Fruit fly (Drosophila melanogaster) whole organism, embryonic: ENCODE measurements around the gene Spn88Ea.
A peak's percentile ranks its signal among the peaks of the same experiment; 100 is the strongest.

Experiments used
- Abd-B ChIP-seq: fragments of 200-800 bp; sonication (Bioruptor generic); optimal IDR thresholded peaks from 2 replicates; lab custom pipeline; 2018; ENCODE audit warnings: missing biosample characterization, mild to moderate bottlenecking, missing genetic modification characterization, moderate library complexity
- Bdp1 ChIP-seq: fragments of 200-800 bp; sonication (Bioruptor generic); optimal IDR thresholded peaks from 3 replicates; lab custom pipeline; 2016; ENCODE audit warnings: missing biosample characterization, missing genetic modification characterization
- C15 ChIP-seq: fragments of 200-800 bp; sonication (Bioruptor generic); IDR thresholded peaks from 3 replicates; pipeline ENCODE4 v1.3.6; 2022; ENCODE audit warnings: missing biosample characterization, missing genetic modification characterization
- CG10543 ChIP-seq: fragments of 200-800 bp; sonication (Bioruptor generic); optimal IDR thresholded peaks from 3 replicates; lab custom pipeline; 2017; ENCODE audit warnings: missing biosample characterization, mild to moderate bottlenecking, missing genetic modification characterization, moderate library complexity
- CG12391 ChIP-seq: fragments of 200-800 bp; sonication (Bioruptor generic); optimal IDR thresholded peaks from 3 replicates; lab custom pipeline; 2018; ENCODE audit warnings: missing biosample characterization, mild to moderate bottlenecking, missing genetic modification characterization, moderate library complexity
- CG12769 ChIP-seq: fragments of 200-800 bp; sonication (Bioruptor generic); optimal IDR thresholded peaks from 2 replicates; lab custom pipeline; 2019; ENCODE audit warnings: missing biosample characterization, mild to moderate bottlenecking, missing genetic modification characterization, moderate library complexity
- CG13894 ChIP-seq: fragments of 200-800 bp; sonication (Bioruptor generic); optimal IDR thresholded peaks from 3 replicates; lab custom pipeline; 2018; ENCODE audit warnings: missing biosample characterization, mild to moderate bottlenecking, missing genetic modification characterization, moderate library complexity
- CG18764 ChIP-seq: fragments of 200-800 bp; sonication (Bioruptor generic); optimal IDR thresholded peaks from 3 replicates; lab custom pipeline; 2016; ENCODE audit warnings: missing biosample characterization, missing genetic modification characterization
- CG2199 ChIP-seq: fragments of 200-800 bp; sonication (Bioruptor generic); IDR thresholded peaks from 3 replicates; pipeline ENCODE4 v1.3.6; 2022; ENCODE audit warnings: missing biosample characterization, missing genetic modification characterization
- CG31224 ChIP-seq: fragments of 200-800 bp; sonication (Bioruptor generic); IDR thresholded peaks from 2 replicates; pipeline ENCODE4 v1.3.6; 2022; ENCODE audit warnings: missing biosample characterization, missing genetic modification characterization
- CG4617 ChIP-seq: fragments of 200-800 bp; sonication (Bioruptor generic); optimal IDR thresholded peaks from 3 replicates; lab custom pipeline; 2016; ENCODE audit warnings: missing biosample characterization, missing genetic modification characterization, borderline replicate concordance
- CG6175 ChIP-seq: fragments of 200-800 bp; sonication (Bioruptor generic); IDR thresholded peaks from 3 replicates; pipeline ENCODE4 v1.3.6; 2022; ENCODE audit warnings: missing biosample characterization, missing genetic modification characterization
- CG7271 ChIP-seq: fragments of 200-800 bp; sonication (Bioruptor generic); optimal IDR thresholded peaks from 2 replicates; lab custom pipeline; 2018; ENCODE audit warnings: missing biosample characterization, mild to moderate bottlenecking, missing genetic modification characterization, moderate library complexity
- CG7928 ChIP-seq: fragments of 200-800 bp; sonication (Bioruptor generic); optimal IDR thresholded peaks from 2 replicates; lab custom pipeline; 2017; ENCODE audit warnings: missing biosample characterization, mild to moderate bottlenecking, missing genetic modification characterization
- CG7963 ChIP-seq: fragments of 200-800 bp; sonication (Bioruptor generic); IDR thresholded peaks from 3 replicates; pipeline ENCODE4 v1.3.6; 2022; ENCODE audit warnings: missing biosample characterization, missing genetic modification characterization; ENCODE audit not compliant: partially characterized antibody
- CG9876 ChIP-seq: fragments of 200-800 bp; sonication (Bioruptor generic); optimal IDR thresholded peaks from 2 replicates; lab custom pipeline; 2016; ENCODE audit warnings: missing biosample characterization, missing genetic modification characterization
- CTCF ChIP-seq: fragments of 200-800 bp; sonication (Bioruptor generic); optimal IDR thresholded peaks from 2 replicates; lab custom pipeline; 2017; ENCODE audit warnings: missing biosample characterization, mild to moderate bottlenecking, missing genetic modification characterization, moderate library complexity
- CoRest ChIP-seq: fragments of 200-800 bp; sonication (Bioruptor generic); optimal IDR thresholded peaks from 3 replicates; lab custom pipeline; 2018; ENCODE audit warnings: missing biosample characterization, mild to moderate bottlenecking, missing genetic modification characterization, moderate library complexity
- Deaf1 ChIP-seq: fragments of 200-800 bp; optimal IDR thresholded peaks from 3 replicates; lab custom pipeline; 2019; ENCODE audit warnings: missing biosample characterization, mild to moderate bottlenecking, missing genetic modification characterization, moderate library complexity
- H2.0 ChIP-seq: fragments of 200-800 bp; sonication (Bioruptor generic); IDR thresholded peaks from 2 replicates; pipeline ENCODE4 v1.3.6; 2022; ENCODE audit warnings: missing biosample characterization, missing genetic modification characterization
- Hey ChIP-seq: fragments of 200-800 bp; sonication (Bioruptor generic); optimal IDR thresholded peaks from 3 replicates; lab custom pipeline; 2018; ENCODE audit warnings: missing biosample characterization, mild to moderate bottlenecking, missing genetic modification characterization
- Hr51 ChIP-seq, 2 experiments: fragments of 200-800 bp; sonication (Bioruptor generic); optimal IDR thresholded peaks; 2 replicates in 1 of 2; 3 replicates in 1 of 2; lab custom pipeline; 2016 to 2018; ENCODE audit warnings: missing biosample characterization in 2 of 2, missing genetic modification characterization in 2 of 2, mild to moderate bottlenecking in 1 of 2, moderate library complexity in 1 of 2
- Hr78 ChIP-seq, 2 experiments: fragments of 200-800 bp in 1 of 2; fragments of >200 bp in 1 of 2; sonication (Bioruptor generic) in 1 of 2; optimal IDR thresholded peaks; 2 replicates each; lab custom pipeline; 2017 to 2019; ENCODE audit warnings: missing biosample characterization in 2 of 2, missing genetic modification characterization in 2 of 2, mild to moderate bottlenecking in 1 of 2, moderate library complexity in 1 of 2
- MBD-R2 ChIP-seq: fragments of 200-800 bp; sonication (Bioruptor generic); IDR thresholded peaks from 2 replicates; pipeline ENCODE4 v1.3.6; 2022; ENCODE audit warnings: missing biosample characterization, missing genetic modification characterization
- Pdp1 ChIP-seq, 2 experiments: fragments of 200-800 bp; sonication (Bioruptor generic); optimal IDR thresholded peaks; 3 replicates each; lab custom pipeline; 2016; ENCODE audit warnings: missing biosample characterization in 2 of 2, missing genetic modification characterization in 2 of 2, mild to moderate bottlenecking in 1 of 2, moderate library complexity in 1 of 2
- Vsx1 ChIP-seq: fragments of 200-800 bp; sonication (Bioruptor generic); optimal IDR thresholded peaks from 2 replicates; lab custom pipeline; 2017; ENCODE audit warnings: missing biosample characterization, mild to moderate bottlenecking, missing genetic modification characterization, missing genetic modification reagents
- chinmo ChIP-seq: fragments of 200-800 bp; sonication (Bioruptor generic); IDR thresholded peaks from 4 replicates; pipeline ENCODE4 v1.3.6; 2022; ENCODE audit warnings: missing biosample characterization, missing genetic modification characterization; ENCODE audit not compliant: partially characterized antibody
- croc ChIP-seq: fragments of 200-800 bp; sonication (Bioruptor generic); conservative IDR thresholded peaks from 3 replicates; pipeline ENCODE4 v1.3.6; 2022; ENCODE audit warnings: missing biosample characterization, missing genetic modification characterization
- crol ChIP-seq: fragments of 200-800 bp; sonication (Bioruptor generic); IDR thresholded peaks from 2 replicates; pipeline ENCODE4 v1.3.6; 2022; ENCODE audit warnings: missing biosample characterization, missing genetic modification characterization
- cwo ChIP-seq: fragments of 200-800 bp; sonication (Bioruptor generic); optimal IDR thresholded peaks from 3 replicates; lab custom pipeline; 2017; ENCODE audit warnings: missing biosample characterization, missing genetic modification characterization, mild to moderate bottlenecking, moderate library complexity, missing genetic modification reagents
- dimm ChIP-seq: fragments of 200-800 bp; sonication (Bioruptor generic); IDR thresholded peaks from 2 replicates; pipeline ENCODE4 v1.3.6; 2022; ENCODE audit warnings: missing biosample characterization, missing genetic modification characterization
- exex ChIP-seq: fragments of 200-800 bp; sonication (Bioruptor generic); optimal IDR thresholded peaks from 4 replicates; lab custom pipeline; 2018; ENCODE audit warnings: missing biosample characterization, mild to moderate bottlenecking, missing genetic modification characterization, moderate library complexity
- ftz-f1 ChIP-seq: fragments of 200-800 bp; sonication (Bioruptor generic); optimal IDR thresholded peaks from 2 replicates; lab custom pipeline; 2016; ENCODE audit warnings: missing biosample characterization, missing genetic modification characterization
- gro ChIP-seq: fragments of 200-800 bp; sonication (Bioruptor generic); optimal IDR thresholded peaks from 2 replicates; lab custom pipeline; 2016; ENCODE audit warnings: missing biosample characterization, missing genetic modification characterization
- klu ChIP-seq: fragments of 200-800 bp; sonication (Bioruptor generic); IDR thresholded peaks from 2 replicates; pipeline ENCODE4 v1.3.6; 2022; ENCODE audit warnings: missing biosample characterization, missing genetic modification characterization
- pros ChIP-seq: fragments of 200-800 bp; sonication (Bioruptor generic); optimal IDR thresholded peaks from 3 replicates; lab custom pipeline; 2019; ENCODE audit warnings: missing biosample characterization, mild to moderate bottlenecking, missing genetic modification characterization, moderate library complexity
- rib ChIP-seq: fragments of 200-800 bp; sonication (Bioruptor generic); IDR thresholded peaks from 2 replicates; pipeline ENCODE4 v1.3.6; 2022; ENCODE audit warnings: missing biosample characterization, missing genetic modification characterization
- row ChIP-seq: fragments of 200-800 bp; sonication (Bioruptor generic); IDR thresholded peaks from 3 replicates; pipeline ENCODE4 v1.3.6; 2022; ENCODE audit warnings: missing biosample characterization, missing genetic modification characterization
- sd ChIP-seq: fragments of 200-800 bp; sonication (Bioruptor generic); optimal IDR thresholded peaks from 3 replicates; lab custom pipeline; 2018; ENCODE audit warnings: missing biosample characterization, mild to moderate bottlenecking, missing genetic modification characterization, moderate library complexity
- sens ChIP-seq: fragments of 200-800 bp; sonication (Bioruptor generic); peaks from one replicate; lab custom pipeline; 2016; ENCODE audit warnings: missing biosample characterization, missing genetic modification characterization
- sqz ChIP-seq: fragments of 200-800 bp; sonication (Bioruptor generic); optimal IDR thresholded peaks from 3 replicates; lab custom pipeline; 2018; ENCODE audit warnings: missing biosample characterization, mild to moderate bottlenecking, missing genetic modification characterization
- sug ChIP-seq: fragments of 200-800 bp; optimal IDR thresholded peaks from 2 replicates; lab custom pipeline; 2019; ENCODE audit warnings: missing biosample characterization, mild to moderate bottlenecking, missing genetic modification characterization, moderate library complexity
- tin ChIP-seq: fragments of 200-800 bp; sonication (Bioruptor generic); optimal IDR thresholded peaks from 3 replicates; lab custom pipeline; 2016; ENCODE audit warnings: missing biosample characterization, missing genetic modification characterization
- trh ChIP-seq: fragments of 200-800 bp; sonication (Bioruptor generic); optimal IDR thresholded peaks from 2 replicates; lab custom pipeline; 2016; ENCODE audit warnings: missing biosample characterization, missing genetic modification characterization
- vvl ChIP-seq: fragments of 200-800 bp; sonication (Bioruptor generic); IDR thresholded peaks from 2 replicates; pipeline ENCODE4 v1.3.6; 2022; ENCODE audit warnings: missing biosample characterization, missing genetic modification characterization
- yki ChIP-seq: fragments of >200 bp; optimal IDR thresholded peaks from 3 replicates; lab custom pipeline; 2018
- z ChIP-seq: fragments of 200-800 bp; sonication (Bioruptor generic); IDR thresholded peaks from 3 replicates; pipeline ENCODE4 v1.3.6; 2022; ENCODE audit warnings: missing biosample characterization, missing genetic modification characterization

Spn88Ea gene

dm6 chr3R:15205223-15205622, 1.0 kb downstream of the Spn88Ea start:
- peak; percentile 40 for TF ChIP-seq sens (GFP tag; lab: Kevin White, UChicago)
- TF ChIP-seq yki (lab: Kevin White, UChicago): no peak
- no peak for TF ChIP-seq klu (GFP tag; lab: Robert Waterston, UW)
- TF ChIP-seq CG2199 (GFP tag; lab: Robert Waterston, UW): 0 out of 3 replicates have a peak, but pooled peaks have one; percentile 35
- TF ChIP-seq sqz (GFP tag; lab: Kevin White, UChicago): peak; percentile 61
- 0 out of 4 replicates have a peak, but pooled peaks have one; percentile 35 for TF ChIP-seq chinmo (GFP tag; lab: Robert Waterston, UW)
- TF ChIP-seq dimm (GFP tag; lab: Robert Waterston, UW): no peak
- TF ChIP-seq H2.0 (GFP tag; lab: Robert Waterston, UW): no peak
- peak; percentile 61; the same call in 1 of the 2 replicates for TF ChIP-seq vvl
- TF ChIP-seq CG13894: peak; percentile 20
- TF ChIP-seq Pdp1 (GFP tag; optimal IDR thresholded peaks at IDR 0.05; lab: Kevin White, UChicago): peak in 1 of 2 experiments; percentile 48
- TF ChIP-seq CG7963 (GFP tag; lab: Robert Waterston, UW): 0 out of 3 replicates have a peak, but pooled peaks have one; percentile 19

- TF ChIP-seq MBD-R2 (GFP tag; lab: Robert Waterston, UW): 0 out of 2 replicates have a peak, but pooled peaks have one; percentile 8
- no peak for TF ChIP-seq CG12391
- no peak for TF ChIP-seq CG7271 (tag; lab: Kevin White, UChicago)
- peak; percentile 64; the same call in 1 of the 2 replicates for TF ChIP-seq crol (GFP tag; lab: Robert Waterston, UW)
- no peak for TF ChIP-seq tin (GFP tag; lab: Kevin White, UChicago)
- TF ChIP-seq exex (tag; lab: Kevin White, UChicago): peak; percentile 72
- peak; percentile 36 for TF ChIP-seq sd (tag; lab: Kevin White, UChicago)
- TF ChIP-seq rib: peak; percentile 47; the same call in 1 of the 2 replicates
- TF ChIP-seq row (GFP tag; lab: Robert Waterston, UW): peak; percentile 44; the same call in 2 of the 3 replicates
- peak in 1 of 2 experiments; percentile 17 for TF ChIP-seq Hr78 (GFP tag; optimal IDR thresholded peaks at IDR 0.05; lab: Kevin White, UChicago)
- 0 out of 3 replicates have a peak, but pooled peaks have one; percentile 27 for TF ChIP-seq CG6175 (GFP tag; lab: Robert Waterston, UW)
- no peak for TF ChIP-seq C15 (GFP tag; lab: Robert Waterston, UW)
- TF ChIP-seq trh (GFP tag; lab: Kevin White, UChicago): no peak
- no peak for TF ChIP-seq pros (GFP tag; lab: Kevin White, UChicago)
- peak; percentile 18; the same call in 1 of the 2 replicates for TF ChIP-seq CG31224 (GFP tag; lab: Robert Waterston, UW)
- no peak for TF ChIP-seq CG7928 (GFP tag; lab: Kevin White, UChicago)
- peak; percentile 37 for TF ChIP-seq CG10543
- TF ChIP-seq Pdp1 (GFP tag; optimal IDR thresholded peaks at IDR 0.05; lab: Kevin White, UChicago): peak in 1 of 2 experiments; percentile 42
- TF ChIP-seq cwo: peak; percentile 79
- TF ChIP-seq gro (GFP tag; lab: Kevin White, UChicago): peak; percentile 26
- TF ChIP-seq CG4617 (GFP tag; lab: Kevin White, UChicago): no peak
- TF ChIP-seq ftz-f1 (GFP tag; lab: Kevin White, UChicago): peak; percentile 62
- no peak for TF ChIP-seq CG9876 (GFP tag; lab: Kevin White, UChicago)
- no peak for TF ChIP-seq CG12769 (tag; lab: Kevin White, UChicago)
- 0 out of 4 replicates have a peak, but pooled peaks have one; percentile 80 for TF ChIP-seq chinmo (GFP tag; lab: Robert Waterston, UW)
- no peak for TF ChIP-seq CoRest (tag; lab: Kevin White, UChicago)
- no peak for TF ChIP-seq Bdp1 (GFP tag; lab: Kevin White, UChicago)
- TF ChIP-seq Hey (tag; lab: Kevin White, UChicago): peak; percentile 26
- no peak for TF ChIP-seq Hr51 (GFP tag; optimal IDR thresholded peaks at IDR 0.05; lab: Kevin White, UChicago)
- peak; percentile 80 for TF ChIP-seq Deaf1 (tag; lab: Kevin White, UChicago)
- no peak for TF ChIP-seq CG18764
- no peak for TF ChIP-seq Abd-B
- TF ChIP-seq z: peak; percentile 56; the same call in 1 of the 3 replicates
- no peak for TF ChIP-seq croc (GFP tag; lab: Robert Waterston, UW)
- TF ChIP-seq CTCF (GFP tag; lab: Kevin White, UChicago): no peak
- peak; percentile 30 for TF ChIP-seq Vsx1 (GFP tag; lab: Kevin White, UChicago)
- TF ChIP-seq klu (GFP tag; lab: Robert Waterston, UW): no peak
- TF ChIP-seq sug (tag; lab: Kevin White, UChicago): peak; percentile 90
Measured at dm6 chr3R:15198052-15198793, 8.0 kb downstream of the Spn88Ea start.
